Worm (Caenorhabditis elegans) whole organism, L1 larva: ENCODE measurements around the gene C28G1.2.

Experiments
- isw-1 ChIP-seq: fragments of 200-800 bp; sonication (Bioruptor generic); IDR thresholded peaks from 2 replicates; pipeline ENCODE4 v1.3.6; 2022; ENCODE audit warnings: missing genetic modification characterization, missing compliant biosample characterization
- mef-2 ChIP-seq: fragments of 150-350 bp; optimal IDR thresholded peaks from 2 replicates; lab custom pipeline; 2014; ENCODE audit warnings: missing biosample characterization, missing genetic modification characterization
- nhr-12 ChIP-seq: sonication (generic microtip); optimal IDR thresholded peaks from 2 replicates; lab custom pipeline; 2017; ENCODE audit warnings: missing biosample characterization, missing genetic modification characterization
- skn-1 ChIP-seq: fragments of 150-350 bp; optimal IDR thresholded peaks from 2 replicates; lab custom pipeline; 2014; ENCODE audit warnings: missing biosample characterization, missing genetic modification characterization
- sptf-1 ChIP-seq: fragments of 150-350 bp; optimal IDR thresholded peaks from 2 replicates; lab custom pipeline; 2014; ENCODE audit warnings: missing biosample characterization, missing genetic modification characterization
- tbx-2 ChIP-seq: sonication (generic microtip); optimal IDR thresholded peaks from 2 replicates; lab custom pipeline; 2016; ENCODE audit warnings: missing genetic modification characterization, missing compliant biosample characterization
- unc-30 ChIP-seq: sonication (generic microtip); optimal IDR thresholded peaks from 2 replicates; lab custom pipeline; 2017; ENCODE audit warnings: missing biosample characterization, missing genetic modification characterization
- unc-62 ChIP-seq: fragments of 150-350 bp; optimal IDR thresholded peaks from 2 replicates; lab custom pipeline; 2014; ENCODE audit warnings: missing biosample characterization, missing genetic modification reagents, missing genetic modification characterization
- zag-1 ChIP-seq: fragments of 150-350 bp; optimal IDR thresholded peaks from 2 replicates; lab custom pipeline; 2014; ENCODE audit warnings: missing biosample characterization, missing genetic modification characterization
- ztf-11 ChIP-seq, 2 experiments: sonication (generic microtip); optimal IDR thresholded peaks; 2 replicates each; lab custom pipeline; 2016 to 2017; ENCODE audit warnings: missing genetic modification characterization in 2 of 2, missing biosample characterization in 1 of 2, missing compliant biosample characterization in 1 of 2

- TF ChIP-seq skn-1 (tag; lab: Kevin White, UChicago) = no peak
- no peak for TF ChIP-seq tbx-2
- TF ChIP-seq mef-2 (tag; lab: Kevin White, UChicago) = no peak
- TF ChIP-seq nhr-12 (tag; lab: Kevin White, UChicago) = no peak
- no peak for TF ChIP-seq unc-62 (GFP tag; lab: Kevin White, UChicago)
- no peak for TF ChIP-seq zag-1 (tag; lab: Kevin White, UChicago)
- no peak for TF ChIP-seq unc-30
- no peak for TF ChIP-seq isw-1 (GFP tag; lab: Robert Waterston, UW)
- TF ChIP-seq sptf-1 (tag; lab: Kevin White, UChicago) = no peak
- TF ChIP-seq ztf-11 (tag; optimal IDR thresholded peaks at IDR 0.05; lab: Kevin White, UChicago) = no peak
Observed at ce11 chrX:8787689-8788222, 48.1 kb upstream of the C28G1.2 start.
